Worm (Caenorhabditis elegans): Measurements from ENCODE around the gene aakb-1.

aakb-1 gene

ce11 chrX:13729724-13730123 is 25.8 kb upstream of the aakb-1 start (continued):
- no peak for TF ChIP-seq F49E8.2 (tag; optimal IDR thresholded peaks at IDR 0.05; ENCODE audit: borderline replicate concordance)
- peak; percentile 50 for TF ChIP-seq lin-38 (GFP tag; IDR thresholded peaks at IDR 0.05)
- no peak for TF ChIP-seq unc-39 (tag; optimal IDR thresholded peaks at IDR 0.05)
- no peak for TF ChIP-seq nhr-28 (tag; optimal IDR thresholded peaks at IDR 0.05)
- TF ChIP-seq nhr-48 (tag; optimal IDR thresholded peaks at IDR 0.05), result no peak
- TF ChIP-seq ces-1 (GFP tag; optimal IDR thresholded peaks at IDR 0.05), result no peak
- peak; percentile 57; the same call in 1 of the 2 replicates for TF ChIP-seq F44E2.7 (GFP tag; IDR thresholded peaks at IDR 0.05)
- TF ChIP-seq daf-16 (GFP tag; optimal IDR thresholded peaks at IDR 0.05), result no peak
- peak; percentile 33 for TF ChIP-seq daf-16 (tag; optimal IDR thresholded peaks at IDR 0.05)
- TF ChIP-seq spr-1 (tag; optimal IDR thresholded peaks at IDR 0.05), result no peak
- no peak for TF ChIP-seq R02D3.7 (tag; optimal IDR thresholded peaks at IDR 0.05)
- no peak for TF ChIP-seq attf-4 (tag; optimal IDR thresholded peaks at IDR 0.05)
- no peak for TF ChIP-seq php-3 (GFP tag; IDR thresholded peaks at IDR 0.05)
- no peak for TF ChIP-seq unc-62 (GFP tag; optimal IDR thresholded peaks at IDR 0.05 in 1 of 2)
- no peak for TF ChIP-seq unc-62 (tag; optimal IDR thresholded peaks at IDR 0.05)
- no peak for TF ChIP-seq unc-130 (GFP tag; optimal IDR thresholded peaks at IDR 0.05)
- peak; percentile 79; the same call in 1 of the 2 replicates for TF ChIP-seq pha-4 (GFP tag; IDR thresholded peaks at IDR 0.05)
- TF ChIP-seq pha-4 (tag; optimal IDR thresholded peaks at IDR 0.05), result no peak
- TF ChIP-seq dmd-8 (GFP tag; IDR thresholded peaks at IDR 0.05), result peak; percentile 67; the same call in 1 of the 2 replicates
- peak; percentile 72 for TF ChIP-seq vab-7 (GFP tag; IDR thresholded peaks at IDR 0.05)
- TF ChIP-seq Y48G9A.11 (GFP tag; IDR thresholded peaks at IDR 0.05), result peak; percentile 16; the same call in 1 of the 2 replicates
- no peak for TF ChIP-seq tag-97 (GFP tag; IDR thresholded peaks at IDR 0.05)

ce11 chrX:13730209-13730975 is 25.2 kb upstream of the aakb-1 start:
- TF ChIP-seq unc-130 (GFP tag; optimal IDR thresholded peaks at IDR 0.05), result no peak
- TF ChIP-seq zfp-2 (tag; optimal IDR thresholded peaks at IDR 0.05), result peak; percentile 2
- TF ChIP-seq mdt-29 (GFP tag; IDR thresholded peaks at IDR 0.05), result peak; percentile 55; the same call in 1 of the 2 replicates
- peak; percentile 42 for TF ChIP-seq dmd-6 (GFP tag; IDR thresholded peaks at IDR 0.05)
- no peak for TF ChIP-seq saeg-2 (GFP tag; IDR thresholded peaks at IDR 0.05)
- no peak for TF ChIP-seq lin-29 (GFP tag; IDR thresholded peaks at IDR 0.05)
- peak; percentile 93 for TF ChIP-seq dmd-8 (GFP tag; IDR thresholded peaks at IDR 0.05)
- no peak for TF ChIP-seq lir-3 (tag; optimal IDR thresholded peaks at IDR 0.05)
- no peak for TF ChIP-seq dve-1 (tag; optimal IDR thresholded peaks at IDR 0.05; ENCODE audit: insufficient read depth)
- peak; percentile 92 for TF ChIP-seq lim-7 (GFP tag; IDR thresholded peaks at IDR 0.05)
- TF ChIP-seq R02D3.7 (tag; optimal IDR thresholded peaks at IDR 0.05), result no peak
- TF ChIP-seq dpl-1 (GFP tag; optimal IDR thresholded peaks at IDR 0.05), result no peak
- peak; percentile 88 for TF ChIP-seq vab-7 (GFP tag; IDR thresholded peaks at IDR 0.05)
- TF ChIP-seq fkh-10 (GFP tag; optimal IDR thresholded peaks at IDR 0.05), result no peak
- TF ChIP-seq mxl-2 (GFP tag; conservative IDR thresholded peaks at IDR 0.05), result peak; percentile 51; the same call in 1 of the 2 replicates
- no peak for TF ChIP-seq ZK546.5 (tag; optimal IDR thresholded peaks at IDR 0.05)
- TF ChIP-seq unc-62 (GFP tag; optimal IDR thresholded peaks at IDR 0.05 in 1 of 2), result no peak
- TF ChIP-seq unc-62 (tag; optimal IDR thresholded peaks at IDR 0.05), result no peak
- TF ChIP-seq lsy-2 (tag; optimal IDR thresholded peaks at IDR 0.05), result peak in 1 of 2 experiments; percentile 26
- TF ChIP-seq D1046.2 (GFP tag; IDR thresholded peaks at IDR 0.05), result 0 out of 2 replicates have a peak, but pooled peaks have one; percentile 61
- TF ChIP-seq lin-39 (tag; optimal IDR thresholded peaks at IDR 0.05), result no peak
- TF ChIP-seq egl-43 (GFP tag; IDR thresholded peaks at IDR 0.05), result peak; percentile 86
- no peak for TF ChIP-seq ceh-32 (tag; optimal IDR thresholded peaks at IDR 0.05; ENCODE audit: poor library complexity)
- peak; percentile 95 for TF ChIP-seq Y105C5A.15 (GFP tag; IDR thresholded peaks at IDR 0.05)
- TF ChIP-seq tra-1 (GFP tag; IDR thresholded peaks at IDR 0.05), result peak; percentile 78
- TF ChIP-seq skn-1 (tag; optimal IDR thresholded peaks at IDR 0.05), result no peak
- no peak for TF ChIP-seq nhr-76 (tag; optimal IDR thresholded peaks at IDR 0.05)
- peak; percentile 84 for TF ChIP-seq madf-9 (GFP tag; conservative IDR thresholded peaks at IDR 0.05)
- peak; percentile 83 for TF ChIP-seq snpc-1.2 (GFP tag; IDR thresholded peaks at IDR 0.05)
- no peak for TF ChIP-seq ceh-62 (tag; optimal IDR thresholded peaks at IDR 0.05)
- TF ChIP-seq zip-2 (tag; optimal IDR thresholded peaks at IDR 0.05), result no peak
- TF ChIP-seq hlh-11 (tag; optimal IDR thresholded peaks at IDR 0.05), result peak; percentile 12
- no peak for TF ChIP-seq ama-1 (optimal IDR thresholded peaks at IDR 0.05)
- TF ChIP-seq F49E8.2 (tag; optimal IDR thresholded peaks at IDR 0.05; ENCODE audit: borderline replicate concordance), result peak; percentile 3
